Worm (Caenorhabditis elegans): Measurements from ENCODE around the gene K04F1.8.

Gene K04F1.8

DNA sequence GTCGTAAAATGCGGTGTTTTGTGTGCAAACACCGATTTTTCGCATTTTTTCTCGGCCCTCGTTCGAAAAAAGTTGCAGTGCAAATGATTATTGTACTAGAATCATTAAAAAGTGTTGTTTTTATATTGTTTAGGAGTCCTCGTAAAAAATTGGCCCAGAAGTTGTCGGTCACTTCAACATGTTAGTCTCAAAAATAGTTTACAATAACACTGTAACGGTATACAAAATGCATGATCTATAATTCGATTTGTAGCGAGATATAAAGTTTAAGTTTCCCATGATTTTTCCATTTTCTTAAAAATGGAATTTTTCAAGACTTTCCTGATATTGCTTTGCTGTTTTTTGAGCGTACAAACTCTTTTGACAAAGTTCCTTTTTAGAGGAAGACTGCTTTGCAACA is at the start of gene K04F1.8:
Gene K04F1.8 (plus strand): TSS at position 301 of the 400 bp plus-strand sequence.
- TF ChIP-seq F13H6.1 (tag; optimal IDR thresholded peaks at IDR 0.05) (no peak), lin-11 (tag; optimal IDR thresholded peaks at IDR 0.05) (no peak), ceh-31 (tag; optimal IDR thresholded peaks at IDR 0.05) (no peak), ceh-9 (tag; optimal IDR thresholded peaks at IDR 0.05) (no peak), sox-2 (GFP tag; IDR thresholded peaks at IDR 0.05) (no peak), ztf-16 (tag; optimal IDR thresholded peaks at IDR 0.05) (no peak), C08G9.2 (tag; optimal IDR thresholded peaks at IDR 0.05) (no peak), ceh-19 (GFP tag; optimal IDR thresholded peaks at IDR 0.05) (no peak)

DNA sequence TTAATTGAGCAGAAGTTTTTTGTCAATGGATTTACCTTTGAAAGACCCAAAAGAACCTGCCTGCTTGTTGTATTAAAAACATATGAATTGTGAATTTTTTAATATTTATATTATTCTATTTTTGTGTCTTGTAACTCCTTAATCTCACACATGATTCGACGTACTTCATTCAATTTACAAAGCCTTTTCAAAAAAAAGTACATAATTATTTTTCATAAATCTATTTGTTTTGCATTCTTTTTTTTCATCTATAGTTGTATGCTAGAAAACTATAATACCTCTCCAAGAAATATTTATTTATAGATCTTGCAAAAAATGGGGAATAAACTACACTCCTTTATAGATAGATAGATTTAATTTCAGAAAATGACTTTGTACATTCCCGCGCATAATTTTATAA is 48.2 kb upstream of the K04F1.8 start, which contains the start of gene nhr-179:
Gene nhr-179 (minus strand): TSS at position 101 of the 400 bp plus-strand sequence.
- no peak for TF ChIP-seq ceh-18 (tag; optimal IDR thresholded peaks at IDR 0.05)
- TF ChIP-seq odd-2 (tag; optimal IDR thresholded peaks at IDR 0.05) = no peak
- TF ChIP-seq ceh-19 (GFP tag; optimal IDR thresholded peaks at IDR 0.05) = no peak
- TF ChIP-seq elt-2 (tag; optimal IDR thresholded peaks at IDR 0.05) = no peak
- TF ChIP-seq nfya-1 (tag; optimal IDR thresholded peaks at IDR 0.05) = no peak
- no peak for TF ChIP-seq ama-1 (optimal IDR thresholded peaks at IDR 0.05)
- TF ChIP-seq ceh-22 (tag; optimal IDR thresholded peaks at IDR 0.05) = no peak
- TF ChIP-seq unc-55 (GFP tag; optimal IDR thresholded peaks at IDR 0.05) = no peak
- TF ChIP-seq ahr-1 (tag; optimal IDR thresholded peaks at IDR 0.05) = no peak
- TF ChIP-seq C08G9.2 (tag; optimal IDR thresholded peaks at IDR 0.05) = no peak
- no peak for TF ChIP-seq fkh-10 (GFP tag; optimal IDR thresholded peaks at IDR 0.05)
- TF ChIP-seq ceh-14 (tag; optimal IDR thresholded peaks at IDR 0.05) = no peak
- TF ChIP-seq eyg-1 (tag; optimal IDR thresholded peaks at IDR 0.05) = no peak
- no peak for TF ChIP-seq dmd-4 (tag; optimal IDR thresholded peaks at IDR 0.05; ENCODE audit: borderline replicate concordance)
- TF ChIP-seq pat-9 (tag; optimal IDR thresholded peaks at IDR 0.05) = no peak
- TF ChIP-seq pag-3 (tag; optimal IDR thresholded peaks at IDR 0.05; ENCODE audit: borderline replicate concordance) = no peak
- no peak for TF ChIP-seq K09A11.1 (tag; optimal IDR thresholded peaks at IDR 0.05; ENCODE audit: insufficient read depth)

DNA sequence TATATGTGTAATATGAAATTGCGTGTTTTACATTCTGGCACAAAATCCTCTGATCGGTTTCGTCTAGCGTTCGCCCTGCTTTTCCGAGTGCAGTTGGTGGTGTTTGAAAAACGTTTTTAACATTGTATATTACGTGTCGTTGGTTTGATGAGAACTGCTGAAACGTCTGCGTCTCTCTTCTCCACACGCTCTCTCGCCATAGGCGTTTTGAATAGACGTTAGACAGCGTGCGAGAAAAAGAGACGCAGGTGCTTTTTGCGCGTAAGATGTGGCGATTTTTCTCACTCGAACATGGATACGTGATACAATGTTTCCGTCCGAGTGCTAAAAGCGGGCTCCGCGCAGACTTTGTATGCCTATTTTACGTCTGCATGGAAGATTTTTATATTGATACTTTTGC is 46.5 kb upstream of the K04F1.8 start:
- no peak for TF ChIP-seq nhr-11 (tag; optimal IDR thresholded peaks at IDR 0.05)
- no peak for TF ChIP-seq Y22D7AL.16 (tag; optimal IDR thresholded peaks at IDR 0.05)
- TF ChIP-seq pros-1 (tag; optimal IDR thresholded peaks at IDR 0.05) = no peak
- TF ChIP-seq F13H6.1 (tag; optimal IDR thresholded peaks at IDR 0.05) = no peak
- no peak for TF ChIP-seq sox-2 (GFP tag; IDR thresholded peaks at IDR 0.05)
- no peak for TF ChIP-seq ztf-16 (tag; optimal IDR thresholded peaks at IDR 0.05)
- TF ChIP-seq eyg-1 (tag; optimal IDR thresholded peaks at IDR 0.05) = no peak
- TF ChIP-seq fkh-10 (GFP tag; optimal IDR thresholded peaks at IDR 0.05) = no peak

DNA sequence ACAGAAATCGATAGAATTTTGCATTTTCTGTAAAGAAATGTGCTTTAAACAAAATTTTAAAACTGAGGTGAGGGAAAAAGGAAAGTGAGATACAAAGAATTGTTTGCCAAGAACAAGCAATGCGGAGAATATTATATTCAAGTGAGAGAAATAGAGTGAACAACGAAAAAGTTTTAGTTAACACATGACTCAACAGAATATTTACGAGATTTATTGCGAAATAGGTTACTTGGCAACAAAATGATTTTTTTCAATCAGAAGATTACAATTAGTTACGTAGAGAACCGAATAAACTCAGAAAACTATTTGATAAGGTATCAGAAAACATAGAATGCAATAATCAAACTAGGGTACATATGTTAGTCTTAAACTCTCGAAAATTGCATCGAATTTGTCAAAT is 45.5 kb upstream of the K04F1.8 start, which contains the start of gene nhr-117:
Gene nhr-117 (minus strand): TSS at position 27 of the 400 bp plus-strand sequence.
- TF ChIP-seq hlh-8 (tag; optimal IDR thresholded peaks at IDR 0.05) (no peak), fkh-6 (tag; optimal IDR thresholded peaks at IDR 0.05) (no peak), unc-86 (tag; optimal IDR thresholded peaks at IDR 0.05) (no peak), zip-5 (tag; optimal IDR thresholded peaks at IDR 0.05) (no peak)

DNA sequence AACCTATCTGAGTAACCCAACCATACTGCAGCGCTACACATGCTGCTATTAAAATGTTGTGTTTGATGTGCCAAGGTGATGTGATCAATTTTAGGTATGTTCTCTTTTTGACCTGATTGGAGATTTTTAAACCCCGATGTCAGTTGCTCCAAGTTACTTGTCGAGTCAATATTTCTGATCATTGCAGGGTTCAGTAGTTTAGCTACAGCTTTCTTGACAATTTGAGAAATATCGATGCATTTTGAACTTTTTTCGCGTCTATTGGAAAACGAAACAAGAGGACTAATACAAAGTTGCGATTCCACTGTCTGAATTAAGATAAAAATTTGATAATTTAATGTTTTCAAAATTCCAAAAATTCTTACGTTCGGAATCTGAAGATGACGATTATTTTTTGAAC is 43.6 kb upstream of the K04F1.8 start:
- TF ChIP-seq tbx-7 (tag; optimal IDR thresholded peaks at IDR 0.05) = no peak

DNA sequence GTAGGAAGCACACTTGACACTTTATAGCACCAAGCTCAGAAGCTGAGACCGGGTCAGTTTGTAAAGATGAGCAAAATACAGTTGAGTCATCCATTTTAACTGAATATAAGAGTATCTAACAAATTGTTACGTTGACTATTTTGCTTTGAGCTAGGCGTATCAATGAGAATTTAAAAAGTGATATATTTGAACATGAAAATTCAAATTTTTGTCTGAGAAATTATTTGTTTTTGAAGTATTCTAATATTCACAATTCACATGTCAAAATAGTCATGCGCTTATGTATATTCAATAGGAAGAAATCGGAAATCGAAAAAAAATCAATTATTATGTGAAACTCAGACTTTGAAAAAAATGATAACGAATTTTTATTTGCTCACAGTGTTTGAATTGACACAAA is 42.7 kb upstream of the K04F1.8 start, which contains the start of gene nhr-110:
Gene nhr-110 (minus strand): TSS at position 101 of the 400 bp plus-strand sequence.
- TF ChIP-seq C08G9.2 (tag; optimal IDR thresholded peaks at IDR 0.05) = no peak
- TF ChIP-seq zip-5 (tag; optimal IDR thresholded peaks at IDR 0.05) = no peak
- no peak for TF ChIP-seq mec-3 (tag; optimal IDR thresholded peaks at IDR 0.05; ENCODE audit: borderline replicate concordance)
- no peak for TF ChIP-seq C38D4.7 (GFP tag; optimal IDR thresholded peaks at IDR 0.05)
- TF ChIP-seq dve-1 (tag; optimal IDR thresholded peaks at IDR 0.05) = no peak
- TF ChIP-seq ceh-6 (GFP tag; optimal IDR thresholded peaks at IDR 0.05) = no peak
- TF ChIP-seq sox-4 (tag; optimal IDR thresholded peaks at IDR 0.05) = no peak
- TF ChIP-seq ref-2 (tag; optimal IDR thresholded peaks at IDR 0.05) = no peak
- TF ChIP-seq sdc-2 (tag; optimal IDR thresholded peaks at IDR 0.05) = no peak
- TF ChIP-seq ceh-2 (tag; optimal IDR thresholded peaks at IDR 0.05) = no peak
- no peak for TF ChIP-seq K02D7.2 (tag; optimal IDR thresholded peaks at IDR 0.05)
- no peak for TF ChIP-seq eyg-1 (tag; optimal IDR thresholded peaks at IDR 0.05)
- TF ChIP-seq tbx-7 (tag; optimal IDR thresholded peaks at IDR 0.05) = no peak
- TF ChIP-seq npax-4 (tag; optimal IDR thresholded peaks at IDR 0.05) = no peak
- no peak for TF ChIP-seq rnt-1 (tag; optimal IDR thresholded peaks at IDR 0.05)
- TF ChIP-seq ceh-18 (tag; optimal IDR thresholded peaks at IDR 0.05) = no peak
- no peak for TF ChIP-seq elt-4 (tag; optimal IDR thresholded peaks at IDR 0.05)
- TF ChIP-seq T23F11.4 (GFP tag; optimal IDR thresholded peaks at IDR 0.05) = no peak
